Worm (Caenorhabditis elegans) whole organism, late embryonic: ENCODE data around the gene fln-1.

Experiments
- C08G9.2 ChIP-seq: sonication (generic microtip); optimal IDR thresholded peaks from 2 replicates; lab custom pipeline; 2016; ENCODE audit warnings: mild to moderate bottlenecking, missing genetic modification characterization, moderate library complexity, missing compliant biosample characterization
- F13H6.1 ChIP-seq: sonication (generic microtip); optimal IDR thresholded peaks from 2 replicates; lab custom pipeline; 2016; ENCODE audit warnings: missing genetic modification characterization, missing compliant biosample characterization
- K02D7.2 ChIP-seq: sonication (generic microtip); optimal IDR thresholded peaks from 2 replicates; lab custom pipeline; 2017; ENCODE audit warnings: mild to moderate bottlenecking, missing genetic modification characterization, missing compliant biosample characterization
- Y22D7AL.16 ChIP-seq: sonication (generic microtip); optimal IDR thresholded peaks from 2 replicates; lab custom pipeline; 2016; ENCODE audit warnings: missing genetic modification characterization, missing compliant biosample characterization
- ahr-1 ChIP-seq: sonication (generic microtip); optimal IDR thresholded peaks from 2 replicates; lab custom pipeline; 2016; ENCODE audit warnings: missing genetic modification characterization, missing compliant biosample characterization
- ama-1 ChIP-seq: fragments of 150-350 bp; optimal IDR thresholded peaks from 2 replicates; lab custom pipeline; 2014
- ceh-14 ChIP-seq: sonication (generic microtip); optimal IDR thresholded peaks from 2 replicates; lab custom pipeline; 2016; ENCODE audit warnings: missing genotype, missing genetic modification characterization, missing compliant biosample characterization
- ceh-22 ChIP-seq: sonication (generic microtip); optimal IDR thresholded peaks from 2 replicates; lab custom pipeline; 2017; ENCODE audit warnings: missing biosample characterization, missing genetic modification characterization
- ceh-31 ChIP-seq: sonication (generic microtip); optimal IDR thresholded peaks from 2 replicates; lab custom pipeline; 2016; ENCODE audit warnings: missing genetic modification characterization, missing compliant biosample characterization
- ceh-45 ChIP-seq: fragments of 200-800 bp; sonication (Bioruptor generic); IDR thresholded peaks from 2 replicates; pipeline ENCODE4 v1.3.6; 2022; ENCODE audit warnings: missing genetic modification reagents, missing genetic modification characterization, missing compliant biosample characterization
- ceh-48 ChIP-seq: sonication (generic microtip); optimal IDR thresholded peaks from 2 replicates; lab custom pipeline; 2016; ENCODE audit warnings: missing genetic modification characterization, inconsistent platforms, missing compliant biosample characterization
- ceh-6 ChIP-seq: fragments of 200-800 bp; sonication (Bioruptor generic); optimal IDR thresholded peaks from 2 replicates; lab custom pipeline; 2018; ENCODE audit warnings: mild to moderate bottlenecking, missing genetic modification characterization, missing compliant biosample characterization
- ceh-9 ChIP-seq: sonication (generic microtip); optimal IDR thresholded peaks from 2 replicates; lab custom pipeline; 2016; ENCODE audit warnings: mild to moderate bottlenecking, missing genetic modification characterization, inconsistent platforms, missing compliant biosample characterization
- che-1 ChIP-seq: sonication (generic microtip); optimal IDR thresholded peaks from 2 replicates; lab custom pipeline; 2016; ENCODE audit warnings: mild to moderate bottlenecking, missing genetic modification characterization, missing compliant biosample characterization
- dve-1 ChIP-seq: sonication (generic microtip); optimal IDR thresholded peaks from 2 replicates; lab custom pipeline; 2017; ENCODE audit warnings: antibody characterized with exemption, mild to moderate bottlenecking, missing genetic modification characterization, missing compliant biosample characterization
- elt-2 ChIP-seq: sonication (generic microtip); optimal IDR thresholded peaks from 2 replicates; lab custom pipeline; 2016; ENCODE audit warnings: missing genetic modification reagents, missing genetic modification characterization, missing compliant biosample characterization
- fax-1 ChIP-seq: sonication (generic microtip); optimal IDR thresholded peaks from 2 replicates; lab custom pipeline; 2016; ENCODE audit warnings: missing genotype, missing genetic modification characterization, missing compliant biosample characterization
- fkh-10 ChIP-seq: fragments of 150-350 bp; optimal IDR thresholded peaks from 2 replicates; lab custom pipeline; 2014; ENCODE audit warnings: missing biosample characterization, missing genetic modification reagents, missing genetic modification characterization
- hlh-13 ChIP-seq: fragments of 200-800 bp; sonication (Bioruptor generic); optimal IDR thresholded peaks from 2 replicates; lab custom pipeline; 2018; ENCODE audit warnings: mild to moderate bottlenecking, missing genetic modification characterization, missing compliant biosample characterization
- hlh-15 ChIP-seq: sonication (generic microtip); optimal IDR thresholded peaks from 2 replicates; lab custom pipeline; 2016; ENCODE audit warnings: missing genetic modification characterization, missing compliant biosample characterization
- hlh-30 ChIP-seq: sonication (generic microtip); optimal IDR thresholded peaks from 2 replicates; lab custom pipeline; 2017; ENCODE audit warnings: antibody characterized with exemption, missing genetic modification characterization, missing compliant biosample characterization; ENCODE audit not compliant: insufficient read depth
- hlh-8 ChIP-seq: sonication (generic microtip); optimal IDR thresholded peaks from 2 replicates; lab custom pipeline; 2016; ENCODE audit warnings: missing genotype, missing genetic modification characterization, missing compliant biosample characterization
- lim-6 ChIP-seq: sonication (generic microtip); optimal IDR thresholded peaks from 2 replicates; lab custom pipeline; 2016; ENCODE audit warnings: missing genetic modification characterization, missing compliant biosample characterization
- lin-11 ChIP-seq: fragments of 200-800 bp; sonication (Bioruptor generic); optimal IDR thresholded peaks from 2 replicates; lab custom pipeline; 2018; ENCODE audit warnings: mild to moderate bottlenecking, missing genetic modification characterization, missing compliant biosample characterization
- madf-2 ChIP-seq: sonication (generic microtip); optimal IDR thresholded peaks from 2 replicates; lab custom pipeline; 2017; ENCODE audit warnings: missing genetic modification characterization, missing compliant biosample characterization
- mec-3 ChIP-seq: sonication (generic microtip); optimal IDR thresholded peaks from 2 replicates; lab custom pipeline; 2016; ENCODE audit warnings: borderline replicate concordance, missing genetic modification characterization, missing compliant biosample characterization
- nfya-1 ChIP-seq: sonication (generic microtip); optimal IDR thresholded peaks from 2 replicates; lab custom pipeline; 2017; ENCODE audit warnings: missing genetic modification characterization, mild to moderate bottlenecking, missing compliant biosample characterization, antibody characterized with exemption, moderate library complexity
- nhr-11 ChIP-seq: fragments of 150-350 bp; optimal IDR thresholded peaks from 2 replicates; lab custom pipeline; 2014; ENCODE audit warnings: missing biosample characterization, missing genetic modification characterization
- nhr-232 ChIP-seq: sonication (generic microtip); optimal IDR thresholded peaks from 2 replicates; lab custom pipeline; 2016; ENCODE audit warnings: missing genetic modification characterization, missing compliant biosample characterization
- ref-2 ChIP-seq: sonication (generic microtip); optimal IDR thresholded peaks from 2 replicates; lab custom pipeline; 2016; ENCODE audit warnings: missing genetic modification characterization, missing compliant biosample characterization
- sox-2 ChIP-seq: fragments of 200-800 bp; sonication (Bioruptor generic); IDR thresholded peaks from 2 replicates; pipeline ENCODE4 v1.3.6; 2022; ENCODE audit warnings: missing genetic modification reagents, missing genetic modification characterization, missing compliant biosample characterization
- syd-9 ChIP-seq: sonication (generic microtip); optimal IDR thresholded peaks from 2 replicates; lab custom pipeline; 2016; ENCODE audit warnings: mild to moderate bottlenecking, missing genetic modification characterization, moderate library complexity, missing compliant biosample characterization
- tbx-2 ChIP-seq: sonication (generic microtip); optimal IDR thresholded peaks from 2 replicates; lab custom pipeline; 2016; ENCODE audit warnings: missing genetic modification characterization, missing compliant biosample characterization
- tbx-7 ChIP-seq: sonication (generic microtip); optimal IDR thresholded peaks from 2 replicates; lab custom pipeline; 2016; ENCODE audit warnings: missing genotype, missing genetic modification characterization, missing compliant biosample characterization
- unc-3 ChIP-seq, 2 experiments: fragments of 200-800 bp in 1 of 2; sonication (Bioruptor generic) in 1 of 2; sonication (generic microtip) in 1 of 2; conservative IDR thresholded peaks in 1 of 2; optimal IDR thresholded peaks in 1 of 2; 2 replicates each; pipeline versions ENCODE4 v1.3.6 to Lab custom; 2016 to 2022; ENCODE audit warnings: missing compliant biosample characterization in 2 of 2, missing genetic modification characterization in 2 of 2, missing genetic modification reagents in 1 of 2
- unc-42 ChIP-seq: sonication (generic microtip); optimal IDR thresholded peaks from 2 replicates; lab custom pipeline; 2016; ENCODE audit warnings: missing genotype, missing genetic modification characterization, missing compliant biosample characterization
- unc-55 ChIP-seq: sonication (generic microtip); optimal IDR thresholded peaks from 2 replicates; lab custom pipeline; 2017; ENCODE audit warnings: missing biosample characterization, missing genetic modification reagents, missing genetic modification characterization
- unc-86 ChIP-seq: sonication (generic microtip); optimal IDR thresholded peaks from 2 replicates; lab custom pipeline; 2016; ENCODE audit warnings: missing genetic modification characterization, missing compliant biosample characterization
- ztf-16 ChIP-seq: sonication (generic microtip); optimal IDR thresholded peaks from 2 replicates; lab custom pipeline; 2017; ENCODE audit warnings: missing genetic modification characterization, missing compliant biosample characterization

fln-1 gene

ce11 chrIV:322497-322896, 53.3 kb downstream of the fln-1 start, which contains the start of gene grl-26 (continued):
- TF ChIP-seq F13H6.1 (tag; lab: Kevin White, UChicago) = peak; percentile 30
- TF ChIP-seq tbx-2 (tag; lab: Kevin White, UChicago) = peak; percentile 52
- peak; percentile 68 for TF ChIP-seq che-1 (tag; lab: Kevin White, UChicago)
- TF ChIP-seq dve-1 = peak; percentile 49
- TF ChIP-seq unc-42 (tag; lab: Kevin White, UChicago) = no peak
- TF ChIP-seq mec-3 (tag; lab: Kevin White, UChicago) = no peak
- peak; percentile 26 for TF ChIP-seq hlh-15 (tag; lab: Kevin White, UChicago)
- TF ChIP-seq ceh-31 (tag; lab: Kevin White, UChicago) = peak; percentile 30
- peak; percentile 10 for TF ChIP-seq lin-11 (tag; lab: Kevin White, UChicago)
- TF ChIP-seq sox-2 (GFP tag; lab: Robert Waterston, UW) = no peak
- TF ChIP-seq ceh-6 (GFP tag; lab: Kevin White, UChicago) = peak; percentile 57
- peak; percentile 44 for TF ChIP-seq madf-2
- no peak for TF ChIP-seq ama-1 (lab: Kevin White, UChicago)
- TF ChIP-seq elt-2 (tag; lab: Kevin White, UChicago) = peak; percentile 53
- no peak for TF ChIP-seq nhr-11 (tag; lab: Kevin White, UChicago)
- peak; percentile 24 for TF ChIP-seq unc-86 (tag; lab: Kevin White, UChicago)

ce11 chrIV:320380-320779, 55.4 kb downstream of the fln-1 start, which contains the start of gene dsc-4:
Gene dsc-4, minus strand, starts transcription at chrIV:320544.
- TF ChIP-seq lim-6 (tag; lab: Kevin White, UChicago) (no peak), elt-2 (tag; lab: Kevin White, UChicago) (peak; percentile 52), ceh-45 (no peak)

ce11 chrIV:319654-320053, 56.2 kb downstream of the fln-1 start:
- TF ChIP-seq hlh-15 (tag; lab: Kevin White, UChicago) = no peak
- TF ChIP-seq Y22D7AL.16 = no peak
- TF ChIP-seq hlh-13 (GFP tag; lab: Kevin White, UChicago) = no peak
- TF ChIP-seq nfya-1 (tag; lab: Kevin White, UChicago) = no peak
- no peak for TF ChIP-seq unc-86 (tag; lab: Kevin White, UChicago)
- no peak for TF ChIP-seq unc-42 (tag; lab: Kevin White, UChicago)
- TF ChIP-seq lim-6 (tag; lab: Kevin White, UChicago) = no peak
- TF ChIP-seq ceh-14 (tag; lab: Kevin White, UChicago) = no peak
- no peak for TF ChIP-seq fax-1
- no peak for TF ChIP-seq ceh-22 (tag; lab: Kevin White, UChicago)
- no peak for TF ChIP-seq ref-2 (tag; lab: Kevin White, UChicago)
- TF ChIP-seq hlh-30 = no peak
- TF ChIP-seq nhr-11 (tag; lab: Kevin White, UChicago) = no peak
- no peak for TF ChIP-seq unc-3 (GFP tag; conservative IDR thresholded peaks at IDR 0.05; lab: Robert Waterston, UW)
- TF ChIP-seq unc-3 (tag; optimal IDR thresholded peaks at IDR 0.05; lab: Kevin White, UChicago) = no peak
- TF ChIP-seq tbx-7 = no peak
- TF ChIP-seq ceh-9 (tag; lab: Kevin White, UChicago) = no peak
- no peak for TF ChIP-seq F13H6.1 (tag; lab: Kevin White, UChicago)
- TF ChIP-seq K02D7.2 = no peak
- TF ChIP-seq nhr-232 (tag; lab: Kevin White, UChicago) = no peak
- TF ChIP-seq, all 69 proteins: peak for 0

ce11 chrIV:314475-314874, 61.3 kb downstream of the fln-1 start:
- peak; percentile 57 for TF ChIP-seq unc-55 (GFP tag; lab: Kevin White, UChicago)
- no peak for TF ChIP-seq C08G9.2 (tag; lab: Kevin White, UChicago)
- TF ChIP-seq, all 69 proteins: peak for 1

ce11 chrIV:313615-314014, 62.2 kb downstream of the fln-1 start, which contains the start of gene snai-1:
Gene snai-1, minus strand, starts transcription at chrIV:313715.
- TF ChIP-seq ahr-1 (tag; lab: Kevin White, UChicago) (no peak), unc-3 (GFP tag; conservative IDR thresholded peaks at IDR 0.05; lab: Robert Waterston, UW) (no peak), unc-3 (tag; optimal IDR thresholded peaks at IDR 0.05; lab: Kevin White, UChicago) (no peak), syd-9 (tag; lab: Kevin White, UChicago) (no peak), hlh-8 (no peak), madf-2 (no peak), tbx-2 (tag; lab: Kevin White, UChicago) (no peak), ceh-22 (tag; lab: Kevin White, UChicago) (no peak), ztf-16 (no peak), ceh-9 (tag; lab: Kevin White, UChicago) (no peak), fkh-10 (GFP tag; lab: Kevin White, UChicago) (no peak), sox-2 (GFP tag; lab: Robert Waterston, UW) (no peak), ceh-48 (no peak), ref-2 (tag; lab: Kevin White, UChicago) (no peak), dve-1 (no peak)
- TF ChIP-seq, all 69 proteins: peak for 0
